Worm (Caenorhabditis elegans) whole organism, L1 larva: Measurements from ENCODE around the gene idpp-2.

Experiments
- C04F5.9 ChIP-seq: sonication (generic microtip); optimal IDR thresholded peaks from 2 replicates; lab custom pipeline; 2016; ENCODE audit warnings: missing genetic modification characterization, missing compliant biosample characterization
- C16A3.4 ChIP-seq: fragments of 150-350 bp; optimal IDR thresholded peaks from 2 replicates; lab custom pipeline; 2014; ENCODE audit warnings: missing biosample characterization, missing genetic modification characterization
- C34B4.2 ChIP-seq: sonication (generic microtip); optimal IDR thresholded peaks from 2 replicates; lab custom pipeline; 2017; ENCODE audit warnings: mild to moderate bottlenecking, missing genetic modification characterization, missing compliant biosample characterization
- F16B12.6 ChIP-seq: fragments of 150-350 bp; optimal IDR thresholded peaks from 2 replicates; lab custom pipeline; 2014; ENCODE audit warnings: missing biosample characterization, missing genetic modification characterization
- Y116A8C.19 ChIP-seq: sonication (generic microtip); optimal IDR thresholded peaks from 2 replicates; lab custom pipeline; 2016; ENCODE audit warnings: missing compliant biosample characterization, missing genetic modification characterization, borderline replicate concordance
- alr-1 ChIP-seq: fragments of 200-800 bp; sonication (Bioruptor generic); optimal IDR thresholded peaks from 2 replicates; lab custom pipeline; 2018; ENCODE audit warnings: borderline replicate concordance, mild to moderate bottlenecking, missing genetic modification characterization, missing compliant biosample characterization
- ama-1 ChIP-seq: fragments of 150-350 bp; optimal IDR thresholded peaks from 2 replicates; lab custom pipeline; 2014
- blmp-1 ChIP-seq: fragments of 150-350 bp; optimal IDR thresholded peaks from 2 replicates; lab custom pipeline; 2014; ENCODE audit warnings: missing biosample characterization, missing genetic modification characterization
- ceh-63 ChIP-seq: fragments of 200-800 bp; sonication (Bioruptor generic); optimal IDR thresholded peaks from 2 replicates; lab custom pipeline; 2018; ENCODE audit warnings: mild to moderate bottlenecking, missing genetic modification characterization, missing compliant biosample characterization
- ceh-82 ChIP-seq, 3 experiments: fragments of 150-350 bp in 1 of 3; sonication (generic microtip) in 2 of 3; optimal IDR thresholded peaks; 2 replicates each; lab custom pipeline; 2014 to 2017; ENCODE audit warnings: missing biosample characterization in 3 of 3, missing genetic modification characterization in 3 of 3
- ceh-88 ChIP-seq: fragments of 200-800 bp; sonication (Bioruptor generic); IDR thresholded peaks from 2 replicates; pipeline ENCODE4 v1.3.6; 2022; ENCODE audit warnings: missing genetic modification characterization, missing compliant biosample characterization
- ceh-90 ChIP-seq: sonication (generic microtip); optimal IDR thresholded peaks from 2 replicates; lab custom pipeline; 2016; ENCODE audit warnings: missing genetic modification characterization, missing compliant biosample characterization
- dpl-1 ChIP-seq, 3 experiments: fragments of 150-350 bp in 2 of 3; sonication (generic microtip) in 1 of 3; optimal IDR thresholded peaks; 2 replicates each; lab custom pipeline; 2014 to 2017; ENCODE audit warnings: missing biosample characterization in 3 of 3, missing genetic modification characterization in 3 of 3, missing genetic modification reagents in 3 of 3
- dsc-1 ChIP-seq: sonication (generic microtip); optimal IDR thresholded peaks from 2 replicates; lab custom pipeline; 2016; ENCODE audit warnings: mild to moderate bottlenecking, missing genetic modification characterization, missing compliant biosample characterization
- elt-2 ChIP-seq: sonication (generic microtip); optimal IDR thresholded peaks from 2 replicates; lab custom pipeline; 2016; ENCODE audit warnings: missing genetic modification characterization, mild to moderate bottlenecking, inconsistent platforms, missing compliant biosample characterization, missing genetic modification reagents
- elt-3 ChIP-seq, 6 experiments: fragments of 150-350 bp in 1 of 6; sonication (generic microtip); optimal IDR thresholded peaks; 2 replicates each; lab custom pipeline; 2017 to 2018; ENCODE audit warnings: missing biosample characterization in 6 of 6, missing genetic modification characterization in 6 of 6, inconsistent platforms in 1 of 6
- ets-5 ChIP-seq: fragments of 200-800 bp; sonication (Bioruptor generic); IDR thresholded peaks from 2 replicates; pipeline ENCODE4 v1.3.6; 2022; ENCODE audit warnings: missing genetic modification characterization, missing compliant biosample characterization
- fkh-10 ChIP-seq: sonication (generic microtip); optimal IDR thresholded peaks from 2 replicates; lab custom pipeline; 2017; ENCODE audit warnings: missing biosample characterization, missing genetic modification reagents, missing genetic modification characterization
- fkh-8 ChIP-seq: sonication (generic microtip); optimal IDR thresholded peaks from 2 replicates; lab custom pipeline; 2016; ENCODE audit warnings: mild to moderate bottlenecking, missing genetic modification characterization, missing compliant biosample characterization
- fos-1 ChIP-seq: fragments of 150-350 bp; optimal IDR thresholded peaks from 2 replicates; lab custom pipeline; 2014; ENCODE audit warnings: missing biosample characterization, missing genetic modification characterization
- hlh-4 ChIP-seq: sonication (generic microtip); optimal IDR thresholded peaks from 2 replicates; lab custom pipeline; 2016; ENCODE audit warnings: mild to moderate bottlenecking, missing genetic modification characterization, missing compliant biosample characterization
- hpl-2 ChIP-seq: fragments of 150-350 bp; optimal IDR thresholded peaks from 2 replicates; lab custom pipeline; 2014; ENCODE audit warnings: missing biosample characterization, missing genetic modification reagents, missing genetic modification characterization
- lin-13 ChIP-seq: fragments of 150-350 bp; optimal IDR thresholded peaks from 2 replicates; lab custom pipeline; 2014; ENCODE audit warnings: missing biosample characterization, missing genetic modification reagents, missing genetic modification characterization
- lin-15B ChIP-seq: fragments of 150-350 bp; sonication (generic microtip); optimal IDR thresholded peaks from 3 replicates; lab custom pipeline; 2014; ENCODE audit warnings: missing biosample characterization, missing genetic modification characterization
- lin-35 ChIP-seq, 2 experiments: fragments of 150-350 bp; optimal IDR thresholded peaks; 2 replicates each; lab custom pipeline; 2014; ENCODE audit warnings: missing biosample characterization in 2 of 2, missing genetic modification characterization in 2 of 2, missing genetic modification reagents in 2 of 2
- lin-39 ChIP-seq: fragments of 150-350 bp; optimal IDR thresholded peaks from 2 replicates; lab custom pipeline; 2014; ENCODE audit warnings: missing biosample characterization, missing genetic modification reagents, missing genetic modification characterization
- mdl-1 ChIP-seq, 2 experiments: fragments of 150-350 bp; optimal IDR thresholded peaks; 2 replicates each; lab custom pipeline; 2014 to 2017; ENCODE audit warnings: missing biosample characterization in 2 of 2, missing genetic modification characterization in 2 of 2, inconsistent platforms in 1 of 2
- mef-2 ChIP-seq: fragments of 150-350 bp; optimal IDR thresholded peaks from 2 replicates; lab custom pipeline; 2014; ENCODE audit warnings: missing biosample characterization, missing genetic modification characterization
- nhr-19 ChIP-seq: fragments of 200-800 bp; sonication (Bioruptor generic); conservative IDR thresholded peaks from 2 replicates; pipeline ENCODE4 v1.3.6; 2022; ENCODE audit warnings: missing genetic modification characterization, missing compliant biosample characterization
- nhr-71 ChIP-seq: sonication (generic microtip); optimal IDR thresholded peaks from 2 replicates; lab custom pipeline; 2016; ENCODE audit warnings: mild to moderate bottlenecking, missing genetic modification characterization, moderate library complexity, missing compliant biosample characterization
- nhr-76 ChIP-seq: sonication (generic microtip); optimal IDR thresholded peaks from 2 replicates; lab custom pipeline; 2017; ENCODE audit warnings: missing biosample characterization, missing genetic modification characterization
- nhr-85 ChIP-seq: sonication (generic microtip); peaks from one replicate; lab custom pipeline; 2016; ENCODE audit warnings: missing genetic modification characterization, inconsistent platforms, missing compliant biosample characterization
- nhr-90 ChIP-seq: sonication (generic microtip); optimal IDR thresholded peaks from 2 replicates; lab custom pipeline; 2016; ENCODE audit warnings: mild to moderate bottlenecking, missing genetic modification characterization, missing compliant biosample characterization; ENCODE audit not compliant: poor library complexity
- pax-3 ChIP-seq: fragments of 200-800 bp; sonication (Bioruptor generic); optimal IDR thresholded peaks from 2 replicates; lab custom pipeline; 2018; ENCODE audit warnings: mild to moderate bottlenecking, missing genetic modification characterization, moderate library complexity, missing compliant biosample characterization
- pqm-1 ChIP-seq: sonication (generic microtip); optimal IDR thresholded peaks from 3 replicates; lab custom pipeline; 2017; ENCODE audit warnings: missing biosample characterization, missing genetic modification characterization
- snpc-4 ChIP-seq: fragments of 150-350 bp; optimal IDR thresholded peaks from 2 replicates; lab custom pipeline; 2014; ENCODE audit warnings: missing biosample characterization, missing genetic modification characterization
- sox-4 ChIP-seq: sonication (generic microtip); optimal IDR thresholded peaks from 2 replicates; lab custom pipeline; 2016; ENCODE audit warnings: missing genetic modification characterization, missing compliant biosample characterization
- swsn-7 ChIP-seq: sonication (generic microtip); optimal IDR thresholded peaks from 2 replicates; lab custom pipeline; 2016; ENCODE audit warnings: missing genetic modification characterization, missing compliant biosample characterization
- tbx-2 ChIP-seq: sonication (generic microtip); optimal IDR thresholded peaks from 2 replicates; lab custom pipeline; 2016; ENCODE audit warnings: missing genetic modification characterization, missing compliant biosample characterization
- tlp-1 ChIP-seq: fragments of 150-350 bp; optimal IDR thresholded peaks from 2 replicates; lab custom pipeline; 2014; ENCODE audit warnings: missing biosample characterization, missing genetic modification characterization
- unc-30 ChIP-seq: sonication (generic microtip); optimal IDR thresholded peaks from 2 replicates; lab custom pipeline; 2017; ENCODE audit warnings: missing biosample characterization, missing genetic modification characterization
- unc-86 ChIP-seq: sonication (generic microtip); optimal IDR thresholded peaks from 2 replicates; lab custom pipeline; 2016; ENCODE audit warnings: missing genetic modification characterization, missing compliant biosample characterization
- zip-4 ChIP-seq: fragments of 200-800 bp; sonication (Bioruptor generic); optimal IDR thresholded peaks from 2 replicates; lab custom pipeline; 2018; ENCODE audit warnings: mild to moderate bottlenecking, missing genetic modification characterization, moderate library complexity, missing compliant biosample characterization

idpp-2 gene

DNA sequence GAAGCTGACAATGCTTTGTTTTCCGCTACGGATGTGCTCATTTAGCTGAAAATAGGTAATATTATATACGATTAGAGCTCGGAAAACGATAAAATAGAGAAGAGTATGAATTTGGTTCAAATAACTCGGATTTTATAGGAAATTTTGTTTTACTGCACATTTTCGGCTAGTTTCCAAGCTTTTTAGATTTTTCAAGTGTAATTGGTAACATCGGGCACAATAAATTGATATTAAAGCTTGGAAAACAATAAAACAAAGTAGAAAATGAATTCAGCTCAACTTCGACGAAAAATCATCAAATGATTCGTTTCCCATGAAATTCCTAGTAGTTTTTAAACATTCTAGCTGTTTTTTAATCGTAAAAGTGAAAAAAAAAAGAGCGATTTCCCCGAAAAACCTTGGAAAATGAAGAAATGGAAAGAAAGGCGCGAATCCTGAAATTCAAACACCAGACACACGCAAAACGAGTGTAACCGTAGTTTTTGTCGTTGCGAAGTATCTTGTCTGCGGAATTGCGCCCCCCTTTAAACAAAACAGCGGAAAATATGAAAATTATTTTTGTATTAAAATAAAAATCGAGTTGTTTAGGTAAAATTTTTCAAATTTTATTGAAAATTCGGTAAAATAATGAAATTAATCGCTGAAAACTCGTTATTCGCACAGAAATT, 6.5 kb downstream of the idpp-2 start, which contains the start of gene ife-3 (continued):
- TF ChIP-seq nhr-76 (tag; lab: Kevin White, UChicago) (no peak), F16B12.6 (tag; lab: Kevin White, UChicago) (peak; percentile 12), dpl-1 (GFP tag; optimal IDR thresholded peaks at IDR 0.05; lab: Kevin White, UChicago) (peak; percentile 92 to 94 (median 93)), pqm-1 (tag; lab: Kevin White, UChicago) (no peak), sox-4 (tag; lab: Kevin White, UChicago) (no peak), hlh-4 (tag; lab: Kevin White, UChicago) (no peak), lin-35 (GFP tag; optimal IDR thresholded peaks at IDR 0.05; lab: Kevin White, UChicago) (peak; percentile 88 to 97), zip-4 (GFP tag; lab: Kevin White, UChicago) (no peak), C16A3.4 (tag; lab: Kevin White, UChicago) (peak; percentile 66), pax-3 (tag; lab: Kevin White, UChicago) (no peak), lin-15B (tag; lab: Kevin White, UChicago) (peak; percentile 22), ama-1 (peak; percentile 67), tlp-1 (tag; lab: Kevin White, UChicago) (no peak), tbx-2 (peak; percentile 11), elt-2 (tag; lab: Kevin White, UChicago) (no peak), lin-13 (GFP tag; lab: Kevin White, UChicago) (peak; percentile 9), ceh-88 (GFP tag; lab: Robert Waterston, UW) (no peak), ets-5 (GFP tag; lab: Robert Waterston, UW) (no peak), lin-39 (peak; percentile 23), unc-30 (tag; lab: Kevin White, UChicago) (no peak), elt-3 (tag; optimal IDR thresholded peaks at IDR 0.05; lab: Kevin White, UChicago) (peak in 2 of 6 experiments; percentile 17 to 65), blmp-1 (tag; lab: Kevin White, UChicago) (peak; percentile 69), ceh-82 (tag; optimal IDR thresholded peaks at IDR 0.05; lab: Kevin White, UChicago) (peak in 1 of 3 experiments; percentile 35), Y116A8C.19 (no peak), fos-1 (tag; lab: Kevin White, UChicago) (no peak), nhr-19 (GFP tag; lab: Robert Waterston, UW) (peak; percentile 41), swsn-7 (tag; lab: Kevin White, UChicago) (no peak), nhr-85 (tag; lab: Kevin White, UChicago) (peak; percentile 82), dsc-1 (tag; lab: Kevin White, UChicago) (no peak), mef-2 (tag; lab: Kevin White, UChicago) (no peak), unc-86 (no peak), ceh-90 (no peak), snpc-4 (tag; lab: Kevin White, UChicago) (peak; percentile 19), hpl-2 (GFP tag; lab: Kevin White, UChicago) (no peak), fkh-10 (GFP tag; lab: Kevin White, UChicago) (no peak), nhr-71 (peak; percentile 42), C04F5.9 (no peak), C34B4.2 (tag; lab: Kevin White, UChicago) (no peak), mdl-1 (tag; optimal IDR thresholded peaks at IDR 0.05; lab: Kevin White, UChicago) (peak in 1 of 2 experiments; percentile 29), nhr-90 (no peak), ceh-63 (GFP tag; lab: Kevin White, UChicago) (no peak), alr-1 (tag; lab: Kevin White, UChicago) (no peak), fkh-8 (tag; lab: Kevin White, UChicago) (no peak)
